Worm (Caenorhabditis elegans): ENCODE data around the gene irld-34.

DNA sequence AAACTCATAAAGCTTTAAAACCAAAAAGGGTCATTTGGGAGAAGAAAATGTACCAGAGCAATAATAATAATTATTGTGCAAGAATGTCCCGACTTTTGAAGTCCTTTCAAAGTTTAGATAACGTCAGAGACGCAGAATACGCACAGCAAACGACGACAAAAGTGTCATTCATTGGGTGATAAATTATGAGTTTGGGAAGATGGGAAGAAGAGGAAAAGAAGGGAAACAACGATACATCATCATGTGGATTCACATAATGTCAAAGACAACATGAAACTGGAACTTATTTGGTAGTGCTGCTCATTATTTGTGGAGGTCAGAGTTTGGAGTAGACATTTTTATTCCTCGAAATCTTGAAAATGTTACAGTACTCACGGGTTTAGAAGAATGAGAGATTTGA, 23.0 kb downstream of the irld-34 start:
- no peak for TF ChIP-seq him-1 (tag; optimal IDR thresholded peaks at IDR 0.05)
- no peak for TF ChIP-seq dao-5 (tag; optimal IDR thresholded peaks at IDR 0.05)
- TF ChIP-seq W03F9.2 (tag; optimal IDR thresholded peaks at IDR 0.05): no peak

Data from whole organism, L4/young adult.